Worm (Caenorhabditis elegans): ENCODE results near the gene Y50E8A.6.

- TF ChIP-seq unc-62 (GFP tag; optimal IDR thresholded peaks at IDR 0.05) (no peak), akir-1 (GFP tag; optimal IDR thresholded peaks at IDR 0.05) (no peak), F49E8.2 (tag; optimal IDR thresholded peaks at IDR 0.05; ENCODE audit: insufficient read depth) (no peak), bed-2 (GFP tag; IDR thresholded peaks at IDR 0.05) (no peak), xnd-1 (tag; optimal IDR thresholded peaks at IDR 0.05) (no peak), let-607 (tag; optimal IDR thresholded peaks at IDR 0.05) (no peak)
These were observed 22.4 kb upstream of the Y50E8A.6 start for ce11 chrV:14763582-14763981.

Data from whole organism, young adult.